Fruit fly (Drosophila melanogaster): ENCODE results near the gene CG14958.

dm6 chr3L:3187263-3187662 is 2.5 kb upstream of the CG14958 start, which contains the start of gene CG14957:
- TF ChIP-seq CG11617 (GFP tag; optimal IDR thresholded peaks at IDR 0.05) (no peak), Clk (GFP tag; optimal IDR thresholded peaks at IDR 0.05) (no peak), CG14711 (tag; optimal IDR thresholded peaks at IDR 0.05) (no peak)

Data from whole organism, adult.